Worm (Caenorhabditis elegans): ENCODE measurements around the gene gcna-1.

gcna-1 gene

DNA sequence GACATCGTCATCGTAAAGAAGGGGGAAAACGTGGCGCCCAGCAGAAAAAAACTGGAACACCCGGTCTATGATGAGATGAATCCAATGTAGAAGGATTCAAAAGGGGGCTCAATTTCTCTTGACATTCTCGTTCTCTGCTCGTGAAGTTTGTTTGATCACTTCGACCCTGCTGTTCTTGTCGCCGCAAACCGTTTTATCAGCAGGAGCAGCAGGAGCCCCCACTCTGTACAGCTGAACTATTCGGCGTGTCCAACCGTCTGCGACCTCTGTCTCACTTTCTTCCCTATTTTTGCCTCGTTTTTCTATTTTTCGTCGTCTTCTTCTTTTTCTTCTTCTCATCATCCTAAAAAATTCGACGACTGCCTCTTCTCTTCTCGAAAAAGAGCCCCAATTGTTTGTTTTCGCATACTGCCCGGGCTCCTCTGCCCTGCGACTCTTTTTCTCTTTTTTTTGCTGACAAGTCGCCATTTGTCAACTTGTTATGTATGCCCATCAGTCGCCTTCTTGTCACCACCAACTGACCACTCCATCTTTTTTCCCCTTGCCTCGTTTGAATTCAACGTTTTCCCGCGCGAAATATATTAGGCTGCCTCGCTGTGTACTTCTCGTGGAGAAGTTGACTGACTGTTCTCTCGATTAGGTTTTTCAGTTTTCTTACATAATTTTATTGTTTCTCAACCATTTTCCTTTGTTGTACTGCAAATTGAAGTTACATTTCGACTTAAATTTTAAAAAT lies 19.7 kb downstream of the gcna-1 start:
- TF ChIP-seq unc-62 (GFP tag; optimal IDR thresholded peaks at IDR 0.05): peak; percentile 64
- TF ChIP-seq fos-1 (tag; optimal IDR thresholded peaks at IDR 0.05): no peak
- TF ChIP-seq daf-12 (tag; optimal IDR thresholded peaks at IDR 0.05): no peak
- no peak for TF ChIP-seq egl-27 (tag; optimal IDR thresholded peaks at IDR 0.05)
- no peak for TF ChIP-seq nhr-76 (tag; optimal IDR thresholded peaks at IDR 0.05)
- no peak for TF ChIP-seq ceh-9 (tag; optimal IDR thresholded peaks at IDR 0.05)
- peak; percentile 15 for TF ChIP-seq pha-4 (tag; optimal IDR thresholded peaks at IDR 0.05)
- TF ChIP-seq nfya-1 (tag; optimal IDR thresholded peaks at IDR 0.05; ENCODE audit: insufficient read depth): peak; percentile 36
- TF ChIP-seq lin-39 (tag; optimal IDR thresholded peaks at IDR 0.05): peak; percentile 99
- no peak for TF ChIP-seq aly-2 (tag; optimal IDR thresholded peaks at IDR 0.05)
- TF ChIP-seq zag-1 (tag; optimal IDR thresholded peaks at IDR 0.05): no peak
- no peak for TF ChIP-seq jun-1 (tag; optimal IDR thresholded peaks at IDR 0.05)
- TF ChIP-seq ZK546.5 (tag; optimal IDR thresholded peaks at IDR 0.05): no peak
- TF ChIP-seq unc-39 (tag; optimal IDR thresholded peaks at IDR 0.05): no peak
- no peak for TF ChIP-seq mdl-1 (tag; optimal IDR thresholded peaks at IDR 0.05)
- TF ChIP-seq skn-1 (tag; optimal IDR thresholded peaks at IDR 0.05): no peak
- TF ChIP-seq ceh-16 (tag; optimal IDR thresholded peaks at IDR 0.05): no peak
- TF ChIP-seq elt-2 (tag; optimal IDR thresholded peaks at IDR 0.05): peak; percentile 31
- no peak for TF ChIP-seq elt-3 (tag; optimal IDR thresholded peaks at IDR 0.05)
- no peak for TF ChIP-seq sea-2 (GFP tag; optimal IDR thresholded peaks at IDR 0.05)
- TF ChIP-seq lsy-12 (tag; optimal IDR thresholded peaks at IDR 0.05): no peak
- no peak for TF ChIP-seq nhr-67 (tag; optimal IDR thresholded peaks at IDR 0.05)
- peak; percentile 23 for TF ChIP-seq pqm-1 (tag; optimal IDR thresholded peaks at IDR 0.05)
- TF ChIP-seq nhr-28 (tag; optimal IDR thresholded peaks at IDR 0.05): no peak
- TF ChIP-seq nhr-23 (tag; optimal IDR thresholded peaks at IDR 0.05): peak; percentile 2
- no peak for TF ChIP-seq nhr-12 (tag; optimal IDR thresholded peaks at IDR 0.05)
- no peak for TF ChIP-seq egl-5 (tag; optimal IDR thresholded peaks at IDR 0.05)
- no peak for TF ChIP-seq ceh-82 (tag; optimal IDR thresholded peaks at IDR 0.05)
- TF ChIP-seq nhr-25 (tag; optimal IDR thresholded peaks at IDR 0.05): peak; percentile 17
- TF ChIP-seq fkh-10 (GFP tag; optimal IDR thresholded peaks at IDR 0.05): no peak
- TF ChIP-seq hmg-11 (tag; optimal IDR thresholded peaks at IDR 0.05): no peak
- TF ChIP-seq fkh-2 (tag; optimal IDR thresholded peaks at IDR 0.05): no peak

DNA sequence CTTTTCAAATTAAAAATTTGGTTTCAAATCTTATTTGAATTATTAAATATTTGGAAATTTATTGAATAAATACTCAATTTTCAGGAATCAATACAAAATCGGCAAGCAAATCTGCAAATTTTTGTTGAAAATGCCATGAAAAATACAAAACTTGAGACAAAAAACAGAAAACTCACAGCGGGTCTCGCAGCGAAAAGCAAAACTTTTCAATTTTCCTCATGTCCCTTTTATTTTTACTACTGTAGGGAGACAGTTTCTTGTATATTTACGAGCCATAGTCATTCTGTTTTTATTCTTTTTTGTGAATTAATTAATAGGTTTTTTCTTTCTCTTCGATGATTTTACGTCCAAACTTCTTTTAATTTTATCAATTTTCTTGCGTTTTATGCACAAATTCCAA lies 20.4 kb downstream of the gcna-1 start:
- TF ChIP-seq elt-3 (tag; optimal IDR thresholded peaks at IDR 0.05) (no peak), aly-2 (tag; optimal IDR thresholded peaks at IDR 0.05) (no peak), ceh-28 (tag; optimal IDR thresholded peaks at IDR 0.05) (no peak), lin-15B (tag; optimal IDR thresholded peaks at IDR 0.05) (no peak), mml-1 (tag; optimal IDR thresholded peaks at IDR 0.05) (no peak), nhr-43 (tag; optimal IDR thresholded peaks at IDR 0.05; ENCODE audit: poor library complexity, severe bottlenecking) (no peak), pha-4 (tag; optimal IDR thresholded peaks at IDR 0.05) (no peak), nfya-1 (tag; optimal IDR thresholded peaks at IDR 0.05; ENCODE audit: insufficient read depth) (no peak)

DNA sequence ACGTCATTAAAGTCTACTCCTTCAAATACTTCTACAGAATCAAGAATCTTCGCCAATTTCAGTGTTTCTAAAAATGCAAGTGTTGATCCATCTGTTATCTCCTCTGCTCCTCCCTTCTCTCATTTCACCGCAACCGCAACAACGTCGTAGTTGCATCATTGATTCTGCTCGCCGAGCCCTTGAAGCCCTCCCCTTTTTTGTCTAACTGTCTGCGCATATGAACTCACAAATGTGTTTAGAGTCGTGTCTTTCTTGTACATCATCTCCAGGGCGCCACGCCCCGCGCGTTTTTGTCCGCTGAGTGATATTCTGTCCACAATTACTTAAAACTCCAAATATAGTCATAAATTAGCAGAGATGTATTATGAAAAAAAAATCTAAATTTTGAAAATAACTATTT lies 20.9 kb downstream of the gcna-1 start:
- TF ChIP-seq tbx-2 (tag; optimal IDR thresholded peaks at IDR 0.05) (no peak), pqm-1 (tag; optimal IDR thresholded peaks at IDR 0.05) (no peak), nfya-1 (tag; optimal IDR thresholded peaks at IDR 0.05; ENCODE audit: insufficient read depth) (peak; percentile 63), aly-2 (tag; optimal IDR thresholded peaks at IDR 0.05) (no peak), lin-39 (tag; optimal IDR thresholded peaks at IDR 0.05) (peak; percentile 74), ceh-82 (tag; optimal IDR thresholded peaks at IDR 0.05) (no peak), nhr-76 (tag; optimal IDR thresholded peaks at IDR 0.05) (no peak), hmg-11 (tag; optimal IDR thresholded peaks at IDR 0.05) (no peak), zag-1 (tag; optimal IDR thresholded peaks at IDR 0.05) (no peak), fkh-10 (GFP tag; optimal IDR thresholded peaks at IDR 0.05) (no peak), nhr-77 (tag; optimal IDR thresholded peaks at IDR 0.05) (no peak), nhr-67 (tag; optimal IDR thresholded peaks at IDR 0.05) (no peak), elt-3 (tag; optimal IDR thresholded peaks at IDR 0.05) (no peak), lin-15B (tag; optimal IDR thresholded peaks at IDR 0.05) (no peak), R02D3.7 (tag; optimal IDR thresholded peaks at IDR 0.05) (no peak), ceh-16 (tag; optimal IDR thresholded peaks at IDR 0.05) (no peak), unc-39 (tag; optimal IDR thresholded peaks at IDR 0.05) (no peak), egl-5 (tag; optimal IDR thresholded peaks at IDR 0.05) (peak; percentile 63), snpc-4 (tag; optimal IDR thresholded peaks at IDR 0.05) (no peak)

Measured in whole organism, L3 larva.